Fruit fly (Drosophila melanogaster) whole organism, embryonic: Measurements from ENCODE around the gene nenya.
A peak's percentile ranks its signal among the peaks of the same experiment; 100 is the strongest.

Experiments
- CG10321 ChIP-seq: fragments of 200-800 bp; sonication (Bioruptor generic); IDR thresholded peaks from 2 replicates; pipeline ENCODE4 v1.3.6; 2022; ENCODE audit warnings: missing biosample characterization, missing genetic modification characterization
- CG10366 ChIP-seq: fragments of 200-800 bp; sonication (Bioruptor generic); IDR thresholded peaks from 2 replicates; pipeline ENCODE4 v1.3.6; 2022; ENCODE audit warnings: missing biosample characterization, missing genetic modification characterization
- CG11504 ChIP-seq: fragments of 200-800 bp; sonication (Bioruptor generic); optimal IDR thresholded peaks from 3 replicates; lab custom pipeline; 2019; ENCODE audit warnings: missing biosample characterization, mild to moderate bottlenecking, missing genetic modification characterization, moderate library complexity
- CG12744 ChIP-seq: fragments of 200-800 bp; sonication (Bioruptor generic); optimal IDR thresholded peaks from 2 replicates; lab custom pipeline; 2016; ENCODE audit warnings: missing biosample characterization, missing genetic modification characterization
- CG12942 ChIP-seq: fragments of 200-800 bp; sonication (Bioruptor generic); optimal IDR thresholded peaks from 3 replicates; lab custom pipeline; 2016; ENCODE audit warnings: missing biosample characterization, missing genetic modification characterization
- CG13775 ChIP-seq: fragments of 200-800 bp; sonication (Bioruptor generic); optimal IDR thresholded peaks from 3 replicates; lab custom pipeline; 2017; ENCODE audit warnings: missing biosample characterization, mild to moderate bottlenecking, missing genetic modification characterization
- CG15514 ChIP-seq: fragments of 200-800 bp; sonication (Bioruptor generic); optimal IDR thresholded peaks from 3 replicates; lab custom pipeline; 2017; ENCODE audit warnings: missing biosample characterization, missing genetic modification characterization, mild to moderate bottlenecking, moderate library complexity, missing genetic modification reagents
- CG16813 ChIP-seq: fragments of 200-800 bp; sonication (Bioruptor generic); IDR thresholded peaks from 3 replicates; pipeline ENCODE4 v1.3.6; 2022; ENCODE audit warnings: missing biosample characterization, missing genetic modification characterization; ENCODE audit not compliant: partially characterized antibody
- CG2678 ChIP-seq: fragments of 200-800 bp; sonication (Bioruptor generic); optimal IDR thresholded peaks from 3 replicates; lab custom pipeline; 2019; ENCODE audit warnings: missing biosample characterization, mild to moderate bottlenecking, missing genetic modification characterization, moderate library complexity
- CG3163 ChIP-seq: fragments of 200-800 bp; sonication (Bioruptor generic); optimal IDR thresholded peaks from 3 replicates; lab custom pipeline; 2016; ENCODE audit warnings: missing biosample characterization, missing genetic modification characterization
- CG34422 ChIP-seq: fragments of 200-800 bp; sonication (Bioruptor generic); IDR thresholded peaks from 3 replicates; pipeline ENCODE4 v1.3.6; 2022; ENCODE audit warnings: missing biosample characterization, missing genetic modification characterization
- CG42726 ChIP-seq: fragments of 200-800 bp; sonication (Bioruptor generic); IDR thresholded peaks from 2 replicates; pipeline ENCODE4 v1.3.6; 2022; ENCODE audit warnings: missing biosample characterization, missing genetic modification characterization; ENCODE audit not compliant: partially characterized antibody
- CG4360 ChIP-seq: fragments of 200-800 bp; sonication (Bioruptor generic); IDR thresholded peaks from 2 replicates; pipeline ENCODE4 v1.3.6; 2022; ENCODE audit warnings: missing biosample characterization, missing genetic modification characterization
- CG4820 ChIP-seq: fragments of 200-800 bp; sonication (Bioruptor generic); optimal IDR thresholded peaks from 3 replicates; lab custom pipeline; 2016; ENCODE audit warnings: missing biosample characterization, missing genetic modification characterization
- CG6689 ChIP-seq: fragments of 200-800 bp; sonication (Bioruptor generic); IDR thresholded peaks from 2 replicates; pipeline ENCODE4 v1.3.6; 2022; ENCODE audit warnings: missing biosample characterization, missing genetic modification characterization
- CG6765 ChIP-seq: fragments of 200-800 bp; sonication (Bioruptor generic); optimal IDR thresholded peaks from 3 replicates; lab custom pipeline; 2017; ENCODE audit warnings: missing biosample characterization, mild to moderate bottlenecking, missing genetic modification characterization
- CG8290 ChIP-seq, 3 experiments: fragments of 200-800 bp; sonication (Bioruptor generic); optimal IDR thresholded peaks; 2 replicates each; lab custom pipeline; 2016 to 2019; ENCODE audit warnings: missing biosample characterization in 3 of 3, missing genetic modification characterization in 3 of 3, mild to moderate bottlenecking in 2 of 3, moderate library complexity in 1 of 3
- CG9437 ChIP-seq: fragments of 200-800 bp; sonication (Bioruptor generic); optimal IDR thresholded peaks from 2 replicates; lab custom pipeline; 2018; ENCODE audit warnings: missing biosample characterization, mild to moderate bottlenecking, missing genetic modification characterization
- Dfd ChIP-seq, 2 experiments: fragments of >200 bp; optimal IDR thresholded peaks; 2 replicates each; lab custom pipeline; 2017; ENCODE audit warnings: missing biosample characterization in 2 of 2, missing genetic modification characterization in 2 of 2
- Elba2 ChIP-seq: fragments of 200-800 bp; sonication (Bioruptor generic); optimal IDR thresholded peaks from 3 replicates; lab custom pipeline; 2016; ENCODE audit warnings: missing biosample characterization, missing genetic modification characterization
- Ets65A ChIP-seq: fragments of 200-800 bp; sonication (Bioruptor generic); peaks from one replicate; lab custom pipeline; 2016; ENCODE audit warnings: missing biosample characterization, missing genetic modification characterization
- Ets97D ChIP-seq: fragments of 200-800 bp; sonication (Bioruptor generic); optimal IDR thresholded peaks from 3 replicates; lab custom pipeline; 2016; ENCODE audit warnings: missing biosample characterization, missing genetic modification characterization
- Hand ChIP-seq: fragments of 200-800 bp; sonication (Bioruptor generic); optimal IDR thresholded peaks from 2 replicates; lab custom pipeline; 2017; ENCODE audit warnings: mild to moderate bottlenecking, missing biosample characterization, missing genetic modification reagents, missing genetic modification characterization
- Hr51 ChIP-seq, 2 experiments: fragments of 200-800 bp; sonication (Bioruptor generic); optimal IDR thresholded peaks; 2 replicates in 1 of 2; 3 replicates in 1 of 2; lab custom pipeline; 2016 to 2018; ENCODE audit warnings: missing biosample characterization in 2 of 2, missing genetic modification characterization in 2 of 2, mild to moderate bottlenecking in 1 of 2, moderate library complexity in 1 of 2
- Med ChIP-seq: fragments of 200-800 bp; sonication (Bioruptor generic); peaks from one replicate; lab custom pipeline; 2016; ENCODE audit warnings: missing biosample characterization, missing genetic modification characterization, mild to moderate bottlenecking, inconsistent platforms, moderate library complexity
- Poxn ChIP-seq: fragments of 200-800 bp; sonication (Bioruptor generic); IDR thresholded peaks from 2 replicates; pipeline ENCODE4 v1.3.6; 2022; ENCODE audit warnings: missing biosample characterization, missing genetic modification characterization
- Scr ChIP-seq: fragments of 200-800 bp; sonication (Bioruptor generic); IDR thresholded peaks from 2 replicates; pipeline ENCODE4 v1.3.6; 2022; ENCODE audit warnings: missing biosample characterization, missing genetic modification characterization; ENCODE audit not compliant: partially characterized antibody
- abd-A ChIP-seq: fragments of 200-800 bp; sonication (Bioruptor generic); optimal IDR thresholded peaks from 3 replicates; lab custom pipeline; 2019; ENCODE audit warnings: missing biosample characterization, mild to moderate bottlenecking, missing genetic modification characterization, moderate library complexity
- aop ChIP-seq: fragments of 200-800 bp; sonication (Bioruptor generic); IDR thresholded peaks from 2 replicates; pipeline ENCODE4 v1.3.6; 2022; ENCODE audit warnings: missing biosample characterization, missing genetic modification characterization
- az2 ChIP-seq: fragments of 200-800 bp; sonication (Bioruptor generic); optimal IDR thresholded peaks from 3 replicates; lab custom pipeline; 2016; ENCODE audit warnings: missing biosample characterization, missing genetic modification characterization
- bowl ChIP-seq: fragments of 200-800 bp; sonication (Bioruptor generic); IDR thresholded peaks from 2 replicates; pipeline ENCODE4 v1.3.6; 2022; ENCODE audit warnings: missing biosample characterization, missing genetic modification characterization
- chm ChIP-seq: fragments of 200-800 bp; sonication (Bioruptor generic); IDR thresholded peaks from 2 replicates; pipeline ENCODE4 v1.3.6; 2022; ENCODE audit warnings: missing biosample characterization, missing genetic modification characterization
- dmrt11E ChIP-seq: fragments of 200-800 bp; sonication (Bioruptor generic); optimal IDR thresholded peaks from 3 replicates; lab custom pipeline; 2018; ENCODE audit warnings: missing biosample characterization, mild to moderate bottlenecking, missing genetic modification characterization, moderate library complexity
- ewg ChIP-seq: fragments of 200-800 bp; sonication (Bioruptor generic); optimal IDR thresholded peaks from 3 replicates; lab custom pipeline; 2017; ENCODE audit warnings: mild to moderate bottlenecking, missing biosample characterization, missing genetic modification reagents, missing genetic modification characterization
- gsb-n ChIP-seq: fragments of 200-800 bp; sonication (Bioruptor generic); optimal IDR thresholded peaks from 3 replicates; lab custom pipeline; 2018; ENCODE audit warnings: missing biosample characterization, mild to moderate bottlenecking, missing genetic modification characterization
- h ChIP-seq: fragments of >200 bp; optimal IDR thresholded peaks from 2 replicates; lab custom pipeline; 2017
- nmo ChIP-seq: fragments of 200-800 bp; sonication (Bioruptor generic); optimal IDR thresholded peaks from 2 replicates; lab custom pipeline; 2018; ENCODE audit warnings: missing biosample characterization, mild to moderate bottlenecking, missing genetic modification characterization, moderate library complexity
- otp ChIP-seq: fragments of 200-800 bp; sonication (Bioruptor generic); IDR thresholded peaks from 3 replicates; pipeline ENCODE4, ENCODE4 v1.3.6; 2022; ENCODE audit warnings: missing biosample characterization, missing genetic modification characterization
- psq ChIP-seq: fragments of 200-800 bp; sonication (Bioruptor generic); optimal IDR thresholded peaks from 2 replicates; lab custom pipeline; 2017; ENCODE audit warnings: missing biosample characterization, missing genetic modification characterization
- scrt ChIP-seq: fragments of 200-800 bp; sonication (Bioruptor generic); optimal IDR thresholded peaks from 2 replicates; lab custom pipeline; 2018; ENCODE audit warnings: missing biosample characterization, mild to moderate bottlenecking, missing genetic modification characterization, moderate library complexity
- slou ChIP-seq: fragments of 200-800 bp; sonication (Bioruptor generic); optimal IDR thresholded peaks from 3 replicates; lab custom pipeline; 2016; ENCODE audit warnings: missing biosample characterization, missing genetic modification characterization
- sr ChIP-seq: fragments of 200-800 bp; sonication (Bioruptor generic); IDR thresholded peaks from 3 replicates; pipeline ENCODE4 v1.3.6; 2022; ENCODE audit warnings: missing biosample characterization, missing genetic modification characterization
- unc-4 ChIP-seq: fragments of 200-800 bp; sonication (Bioruptor generic); IDR thresholded peaks from 2 replicates; pipeline ENCODE4 v1.3.6; 2022; ENCODE audit warnings: missing biosample characterization, missing genetic modification characterization; ENCODE audit not compliant: partially characterized antibody

nenya gene

dm6 chr3R:27905695-27906094, 22.3 kb downstream of the nenya start, which contains the start of gene CG34353 (continued):
- TF ChIP-seq CG15514 (GFP tag; lab: Kevin White, UChicago) (no peak), CG4820 (GFP tag; lab: Kevin White, UChicago) (no peak), psq (GFP tag; lab: Kevin White, UChicago) (peak; percentile 1), Ets97D (GFP tag; lab: Kevin White, UChicago) (peak; percentile 5), CG2678 (tag; lab: Kevin White, UChicago) (no peak), gsb-n (tag; lab: Kevin White, UChicago) (no peak), Poxn (no peak), ewg (GFP tag; lab: Kevin White, UChicago) (peak; percentile 48), Elba2 (GFP tag; lab: Kevin White, UChicago) (no peak), Ets65A (GFP tag; lab: Kevin White, UChicago) (no peak), aop (GFP tag; lab: Robert Waterston, UW) (no peak), CG3163 (peak; percentile 99), CG12744 (GFP tag; lab: Kevin White, UChicago) (peak; percentile 70), Hand (no peak), CG42726 (GFP tag; lab: Robert Waterston, UW) (no peak), slou (GFP tag; lab: Kevin White, UChicago) (no peak), CG6765 (GFP tag; lab: Kevin White, UChicago) (no peak), nmo (GFP tag; lab: Kevin White, UChicago) (no peak), Dfd (GFP tag; optimal IDR thresholded peaks at IDR 0.05; lab: Kevin White, UChicago) (no peak), Hr51 (GFP tag; optimal IDR thresholded peaks at IDR 0.05; lab: Kevin White, UChicago) (no peak), otp (GFP tag; lab: Robert Waterston, UW) (peak; percentile 17; the same call in 1 of the 3 replicates), az2 (no peak), sr (no peak), CG10366 (GFP tag; lab: Robert Waterston, UW) (no peak), CG13775 (GFP tag; lab: Kevin White, UChicago) (no peak), CG11504 (no peak), bowl (no peak), CG4360 (GFP tag; lab: Robert Waterston, UW) (peak; percentile 58)

- TF ChIP-seq Scr (GFP tag; lab: Robert Waterston, UW), result no peak
- TF ChIP-seq chm, result no peak
- TF ChIP-seq abd-A (tag; lab: Kevin White, UChicago), result peak; percentile 89
- TF ChIP-seq CG9437 (GFP tag; lab: Kevin White, UChicago), result no peak
- 0 out of 3 replicates have a peak, but pooled peaks have one; percentile 17 for TF ChIP-seq CG34422 (GFP tag; lab: Robert Waterston, UW)
- TF ChIP-seq unc-4 (GFP tag; lab: Robert Waterston, UW), result no peak
- no peak for TF ChIP-seq CG12942 (GFP tag; lab: Kevin White, UChicago)
- no peak for TF ChIP-seq Med (GFP tag; lab: Kevin White, UChicago)
- no peak for TF ChIP-seq CG10321 (GFP tag; lab: Robert Waterston, UW)
- no peak for TF ChIP-seq CG8290 (GFP tag; optimal IDR thresholded peaks at IDR 0.05; lab: Kevin White, UChicago)
- TF ChIP-seq CG8290 (tag; optimal IDR thresholded peaks at IDR 0.05; lab: Kevin White, UChicago), result no peak
- peak; percentile 93 for TF ChIP-seq scrt (GFP tag; lab: Kevin White, UChicago)
- TF ChIP-seq CG6689, result no peak
- TF ChIP-seq dmrt11E, result no peak
- no peak for TF ChIP-seq CG12744 (GFP tag; lab: Kevin White, UChicago)
- no peak for TF ChIP-seq CG16813 (GFP tag; lab: Robert Waterston, UW)
- TF ChIP-seq h, result no peak
These were observed 39.9 kb downstream of the nenya start for dm6 chr3R:27888110-27888509.
